Worm (Caenorhabditis elegans) whole organism, L1 larva: ENCODE results near the gene mlt-11.

ENCODE experiments used
- C04F5.9 ChIP-seq: sonication (generic microtip); optimal IDR thresholded peaks from 2 replicates; lab custom pipeline; 2016; ENCODE audit warnings: missing genetic modification characterization, missing compliant biosample characterization
- C34B4.2 ChIP-seq: sonication (generic microtip); optimal IDR thresholded peaks from 2 replicates; lab custom pipeline; 2017; ENCODE audit warnings: mild to moderate bottlenecking, missing genetic modification characterization, missing compliant biosample characterization
- aha-1 ChIP-seq: fragments of 150-350 bp; optimal IDR thresholded peaks from 2 replicates; lab custom pipeline; 2014; ENCODE audit warnings: missing biosample characterization, missing genetic modification characterization
- alr-1 ChIP-seq: fragments of 200-800 bp; sonication (Bioruptor generic); optimal IDR thresholded peaks from 2 replicates; lab custom pipeline; 2018; ENCODE audit warnings: borderline replicate concordance, mild to moderate bottlenecking, missing genetic modification characterization, missing compliant biosample characterization
- ama-1 ChIP-seq: fragments of 150-350 bp; optimal IDR thresholded peaks from 2 replicates; lab custom pipeline; 2014
- ceh-63 ChIP-seq: fragments of 200-800 bp; sonication (Bioruptor generic); optimal IDR thresholded peaks from 2 replicates; lab custom pipeline; 2018; ENCODE audit warnings: mild to moderate bottlenecking, missing genetic modification characterization, missing compliant biosample characterization
- ceh-82 ChIP-seq, 3 experiments: fragments of 150-350 bp in 1 of 3; sonication (generic microtip) in 2 of 3; optimal IDR thresholded peaks; 2 replicates each; lab custom pipeline; 2014 to 2017; ENCODE audit warnings: missing biosample characterization in 3 of 3, missing genetic modification characterization in 3 of 3
- ceh-88 ChIP-seq: fragments of 200-800 bp; sonication (Bioruptor generic); IDR thresholded peaks from 2 replicates; pipeline ENCODE4 v1.3.6; 2022; ENCODE audit warnings: missing genetic modification characterization, missing compliant biosample characterization
- ces-1 ChIP-seq: fragments of 150-350 bp; optimal IDR thresholded peaks from 2 replicates; lab custom pipeline; 2014; ENCODE audit warnings: missing biosample characterization, missing genetic modification reagents, missing genetic modification characterization
- dsc-1 ChIP-seq: sonication (generic microtip); optimal IDR thresholded peaks from 2 replicates; lab custom pipeline; 2016; ENCODE audit warnings: mild to moderate bottlenecking, missing genetic modification characterization, missing compliant biosample characterization
- efl-3 ChIP-seq: fragments of 200-800 bp; sonication (Bioruptor generic); optimal IDR thresholded peaks from 2 replicates; lab custom pipeline; 2018; ENCODE audit warnings: mild to moderate bottlenecking, missing genetic modification characterization, missing compliant biosample characterization
- egl-27 ChIP-seq, 2 experiments: fragments of 150-350 bp in 1 of 2; sonication (generic microtip); optimal IDR thresholded peaks; 3 replicates each; lab custom pipeline; 2017 to 2018; ENCODE audit warnings: missing biosample characterization in 2 of 2, missing genetic modification characterization in 2 of 2, missing genetic modification reagents in 2 of 2
- elt-2 ChIP-seq: sonication (generic microtip); optimal IDR thresholded peaks from 2 replicates; lab custom pipeline; 2016; ENCODE audit warnings: missing genetic modification characterization, mild to moderate bottlenecking, inconsistent platforms, missing compliant biosample characterization, missing genetic modification reagents
- elt-3 ChIP-seq, 6 experiments: fragments of 150-350 bp in 1 of 6; sonication (generic microtip); optimal IDR thresholded peaks; 2 replicates each; lab custom pipeline; 2017 to 2018; ENCODE audit warnings: missing biosample characterization in 6 of 6, missing genetic modification characterization in 6 of 6, inconsistent platforms in 1 of 6
- ets-5 ChIP-seq: fragments of 200-800 bp; sonication (Bioruptor generic); IDR thresholded peaks from 2 replicates; pipeline ENCODE4 v1.3.6; 2022; ENCODE audit warnings: missing genetic modification characterization, missing compliant biosample characterization
- hlh-17 ChIP-seq: fragments of 200-800 bp; sonication (Bioruptor generic); optimal IDR thresholded peaks from 2 replicates; lab custom pipeline; 2018; ENCODE audit warnings: missing genetic modification characterization, mild to moderate bottlenecking, missing compliant biosample characterization, moderate library complexity, borderline replicate concordance
- irx-1 ChIP-seq: sonication (generic microtip); optimal IDR thresholded peaks from 2 replicates; lab custom pipeline; 2016; ENCODE audit warnings: missing genetic modification characterization, missing compliant biosample characterization
- isw-1 ChIP-seq: fragments of 200-800 bp; sonication (Bioruptor generic); IDR thresholded peaks from 2 replicates; pipeline ENCODE4 v1.3.6; 2022; ENCODE audit warnings: missing genetic modification characterization, missing compliant biosample characterization
- lin-14 ChIP-seq: fragments of 200-800 bp; sonication (Bioruptor generic); optimal IDR thresholded peaks from 2 replicates; lab custom pipeline; 2018; ENCODE audit warnings: mild to moderate bottlenecking, missing genetic modification characterization, moderate library complexity, missing compliant biosample characterization
- lin-15B ChIP-seq: fragments of 150-350 bp; sonication (generic microtip); optimal IDR thresholded peaks from 3 replicates; lab custom pipeline; 2014; ENCODE audit warnings: missing biosample characterization, missing genetic modification characterization
- lin-35 ChIP-seq, 2 experiments: fragments of 150-350 bp; optimal IDR thresholded peaks; 2 replicates each; lab custom pipeline; 2014; ENCODE audit warnings: missing biosample characterization in 2 of 2, missing genetic modification characterization in 2 of 2, missing genetic modification reagents in 2 of 2
- mab-9 ChIP-seq: fragments of 200-800 bp; sonication (Bioruptor generic); IDR thresholded peaks from 2 replicates; pipeline ENCODE4 v1.3.6; 2022; ENCODE audit warnings: missing genetic modification reagents, missing genetic modification characterization, missing compliant biosample characterization
- mdl-1 ChIP-seq, 2 experiments: fragments of 150-350 bp; optimal IDR thresholded peaks; 2 replicates each; lab custom pipeline; 2014 to 2017; ENCODE audit warnings: missing biosample characterization in 2 of 2, missing genetic modification characterization in 2 of 2, inconsistent platforms in 1 of 2
- mef-2 ChIP-seq: fragments of 150-350 bp; optimal IDR thresholded peaks from 2 replicates; lab custom pipeline; 2014; ENCODE audit warnings: missing biosample characterization, missing genetic modification characterization
- mep-1 ChIP-seq: fragments of 150-350 bp; optimal IDR thresholded peaks from 2 replicates; lab custom pipeline; 2014; ENCODE audit warnings: missing biosample characterization, missing genetic modification characterization
- nhr-237 ChIP-seq: fragments of 150-350 bp; optimal IDR thresholded peaks from 2 replicates; lab custom pipeline; 2014; ENCODE audit warnings: missing biosample characterization, missing genetic modification characterization
- nhr-28 ChIP-seq: fragments of 150-350 bp; optimal IDR thresholded peaks from 2 replicates; lab custom pipeline; 2014; ENCODE audit warnings: missing biosample characterization, missing genetic modification characterization
- nhr-47 ChIP-seq: sonication (generic microtip); optimal IDR thresholded peaks from 2 replicates; lab custom pipeline; 2016; ENCODE audit warnings: mild to moderate bottlenecking, missing genetic modification characterization, moderate library complexity, missing compliant biosample characterization
- nhr-71 ChIP-seq: sonication (generic microtip); optimal IDR thresholded peaks from 2 replicates; lab custom pipeline; 2016; ENCODE audit warnings: mild to moderate bottlenecking, missing genetic modification characterization, moderate library complexity, missing compliant biosample characterization
- nhr-76 ChIP-seq: sonication (generic microtip); optimal IDR thresholded peaks from 2 replicates; lab custom pipeline; 2017; ENCODE audit warnings: missing biosample characterization, missing genetic modification characterization
- nhr-84 ChIP-seq: sonication (generic microtip); optimal IDR thresholded peaks from 2 replicates; lab custom pipeline; 2017; ENCODE audit warnings: missing biosample characterization, missing genetic modification characterization
- nhr-85 ChIP-seq: sonication (generic microtip); peaks from one replicate; lab custom pipeline; 2016; ENCODE audit warnings: missing genetic modification characterization, inconsistent platforms, missing compliant biosample characterization
- nhr-90 ChIP-seq: sonication (generic microtip); optimal IDR thresholded peaks from 2 replicates; lab custom pipeline; 2016; ENCODE audit warnings: mild to moderate bottlenecking, missing genetic modification characterization, missing compliant biosample characterization; ENCODE audit not compliant: poor library complexity
- pax-3 ChIP-seq: fragments of 200-800 bp; sonication (Bioruptor generic); optimal IDR thresholded peaks from 2 replicates; lab custom pipeline; 2018; ENCODE audit warnings: mild to moderate bottlenecking, missing genetic modification characterization, moderate library complexity, missing compliant biosample characterization
- rnt-1 ChIP-seq: sonication (generic microtip); optimal IDR thresholded peaks from 2 replicates; lab custom pipeline; 2016; ENCODE audit warnings: mild to moderate bottlenecking, missing genetic modification characterization, moderate library complexity, missing compliant biosample characterization
- skn-1 ChIP-seq: fragments of 150-350 bp; optimal IDR thresholded peaks from 2 replicates; lab custom pipeline; 2014; ENCODE audit warnings: missing biosample characterization, missing genetic modification characterization
- snpc-4 ChIP-seq: fragments of 150-350 bp; optimal IDR thresholded peaks from 2 replicates; lab custom pipeline; 2014; ENCODE audit warnings: missing biosample characterization, missing genetic modification characterization
- snu-23 ChIP-seq: sonication (generic microtip); optimal IDR thresholded peaks from 2 replicates; lab custom pipeline; 2016; ENCODE audit warnings: missing genetic modification characterization, missing compliant biosample characterization
- sup-37 ChIP-seq: fragments of 200-800 bp; sonication (Bioruptor generic); optimal IDR thresholded peaks from 2 replicates; lab custom pipeline; 2018; ENCODE audit warnings: mild to moderate bottlenecking, missing genetic modification characterization, missing compliant biosample characterization
- tlp-1 ChIP-seq: fragments of 150-350 bp; optimal IDR thresholded peaks from 2 replicates; lab custom pipeline; 2014; ENCODE audit warnings: missing biosample characterization, missing genetic modification characterization
- unc-30 ChIP-seq: sonication (generic microtip); optimal IDR thresholded peaks from 2 replicates; lab custom pipeline; 2017; ENCODE audit warnings: missing biosample characterization, missing genetic modification characterization
- unc-86 ChIP-seq: sonication (generic microtip); optimal IDR thresholded peaks from 2 replicates; lab custom pipeline; 2016; ENCODE audit warnings: missing genetic modification characterization, missing compliant biosample characterization
- vab-15 ChIP-seq: sonication (generic microtip); optimal IDR thresholded peaks from 2 replicates; lab custom pipeline; 2017; ENCODE audit warnings: missing genotype, mild to moderate bottlenecking, missing genetic modification characterization, missing compliant biosample characterization
- xbp-1 ChIP-seq: sonication (generic microtip); optimal IDR thresholded peaks from 2 replicates; lab custom pipeline; 2016; ENCODE audit warnings: missing genetic modification characterization, missing compliant biosample characterization
- zip-4 ChIP-seq: fragments of 200-800 bp; sonication (Bioruptor generic); optimal IDR thresholded peaks from 2 replicates; lab custom pipeline; 2018; ENCODE audit warnings: mild to moderate bottlenecking, missing genetic modification characterization, moderate library complexity, missing compliant biosample characterization
- ztf-11 ChIP-seq, 2 experiments: sonication (generic microtip); optimal IDR thresholded peaks; 2 replicates each; lab custom pipeline; 2016 to 2017; ENCODE audit warnings: missing genetic modification characterization in 2 of 2, missing biosample characterization in 1 of 2, missing compliant biosample characterization in 1 of 2

Gene mlt-11

DNA sequence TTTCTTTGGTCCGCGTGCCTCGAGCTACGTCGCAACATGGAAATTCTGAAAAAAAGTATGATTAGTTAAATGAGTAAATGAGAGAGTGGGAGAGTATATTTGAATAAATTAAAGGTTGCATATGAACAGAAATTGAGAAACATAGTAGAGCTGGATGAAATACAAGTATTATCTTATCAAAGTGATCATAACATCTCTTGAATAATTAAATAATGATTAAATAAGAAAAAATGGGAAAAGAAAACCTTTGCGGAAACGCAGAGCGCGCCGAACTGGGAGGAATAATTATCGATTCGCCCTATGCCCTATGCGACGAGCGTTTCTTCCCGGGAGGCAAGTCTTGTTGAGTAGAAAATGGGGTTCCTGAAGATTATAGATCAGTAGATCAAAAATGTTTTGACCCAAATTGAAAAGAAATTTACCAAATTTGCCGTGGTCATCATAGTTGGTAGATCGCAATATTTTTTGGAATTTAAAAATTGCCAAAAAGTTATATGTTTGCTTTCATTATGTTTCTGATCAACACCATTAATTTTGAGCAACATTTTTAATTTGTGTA, 22.6 kb downstream of the mlt-11 start, which contains the start of gene F53F8.3:
Gene F53F8.3 (minus strand): TSS at position 51 of the 559 bp plus-strand sequence.
- TF ChIP-seq tlp-1 (tag; lab: Kevin White, UChicago) (no peak), unc-30 (tag; lab: Kevin White, UChicago) (no peak), lin-15B (no peak), efl-3 (GFP tag; lab: Kevin White, UChicago) (no peak), ets-5 (no peak), ztf-11 (tag; optimal IDR thresholded peaks at IDR 0.05; lab: Kevin White, UChicago) (no peak), elt-3 (tag; optimal IDR thresholded peaks at IDR 0.05; lab: Kevin White, UChicago) (no peak), mef-2 (tag; lab: Kevin White, UChicago) (no peak), mdl-1 (tag; optimal IDR thresholded peaks at IDR 0.05; lab: Kevin White, UChicago) (no peak), vab-15 (no peak), ceh-82 (tag; optimal IDR thresholded peaks at IDR 0.05; lab: Kevin White, UChicago) (no peak), alr-1 (tag; lab: Kevin White, UChicago) (no peak), sup-37 (GFP tag; lab: Kevin White, UChicago) (no peak), dsc-1 (tag; lab: Kevin White, UChicago) (no peak), ama-1 (lab: Kevin White, UChicago) (no peak), egl-27 (tag; optimal IDR thresholded peaks at IDR 0.05; lab: Kevin White, UChicago) (no peak), nhr-47 (tag; lab: Kevin White, UChicago) (no peak), C34B4.2 (no peak), ces-1 (GFP tag; lab: Kevin White, UChicago) (no peak)

DNA sequence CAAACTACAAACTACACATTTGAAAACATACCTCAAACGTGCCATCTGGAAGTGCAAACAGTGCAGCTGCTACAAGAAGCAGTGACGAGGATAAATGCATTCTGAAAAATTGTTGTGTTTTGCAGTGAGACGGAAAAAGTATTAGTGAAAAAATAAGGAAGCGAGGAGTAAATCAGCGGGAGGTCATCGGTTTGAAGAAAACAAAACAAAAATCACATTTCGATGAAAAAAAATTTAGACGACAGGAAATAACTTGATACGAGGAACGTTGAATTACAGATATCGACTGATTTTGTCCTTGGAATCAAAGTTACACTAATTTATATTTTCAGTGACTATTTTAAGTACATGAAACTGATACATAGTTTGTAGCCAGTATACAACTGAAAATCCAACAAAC, 24.6 kb downstream of the mlt-11 start, which contains the start of gene F53F8.4:
Gene F53F8.4 (minus strand): TSS at position 101 of the 400 bp plus-strand sequence.
- TF ChIP-seq snu-23 (GFP tag; lab: Kevin White, UChicago) (no peak), nhr-85 (peak; percentile 65), elt-3 (tag; optimal IDR thresholded peaks at IDR 0.05; lab: Kevin White, UChicago) (no peak), vab-15 (no peak), lin-15B (no peak), hlh-17 (no peak), egl-27 (tag; optimal IDR thresholded peaks at IDR 0.05; lab: Kevin White, UChicago) (no peak), unc-86 (tag; lab: Kevin White, UChicago) (no peak)

DNA sequence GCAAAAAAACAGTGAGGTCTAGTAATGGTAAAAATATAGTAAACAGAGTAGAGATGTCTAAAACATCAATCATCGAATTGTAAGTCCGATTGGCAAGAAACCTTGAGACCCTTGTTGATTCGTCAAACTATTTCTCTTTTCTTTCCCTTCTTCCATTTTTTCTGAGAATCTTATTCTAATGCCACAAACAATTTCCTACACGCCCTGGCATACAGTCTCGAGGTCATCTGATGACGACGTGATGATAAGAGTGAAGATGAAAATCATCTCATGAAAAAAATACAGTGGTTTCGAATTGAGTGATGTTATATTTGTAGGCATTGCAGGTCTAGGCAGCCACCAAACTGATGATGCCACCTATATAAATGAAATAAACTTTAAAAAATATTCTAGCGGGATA, 25.9 kb downstream of the mlt-11 start:
- peak; percentile 26 for TF ChIP-seq nhr-90
- no peak for TF ChIP-seq dsc-1 (tag; lab: Kevin White, UChicago)
- peak; percentile 56 for TF ChIP-seq nhr-71 (tag; lab: Kevin White, UChicago)
- TF ChIP-seq lin-14, result peak; percentile 69
- no peak for TF ChIP-seq ceh-63 (GFP tag; lab: Kevin White, UChicago)
- no peak for TF ChIP-seq vab-15
- no peak for TF ChIP-seq snpc-4
- TF ChIP-seq hlh-17, result no peak
- TF ChIP-seq isw-1 (GFP tag; lab: Robert Waterston, UW), result no peak
- no peak for TF ChIP-seq mep-1 (tag; lab: Kevin White, UChicago)
- TF ChIP-seq nhr-28, result no peak
- TF ChIP-seq aha-1 (tag; lab: Kevin White, UChicago), result no peak
- no peak for TF ChIP-seq nhr-76 (tag; lab: Kevin White, UChicago)
- no peak for TF ChIP-seq zip-4 (GFP tag; lab: Kevin White, UChicago)
- no peak for TF ChIP-seq ceh-88 (GFP tag; lab: Robert Waterston, UW)
- TF ChIP-seq mab-9, result no peak
- no peak for TF ChIP-seq xbp-1 (tag; lab: Kevin White, UChicago)
- no peak for TF ChIP-seq C04F5.9 (tag; lab: Kevin White, UChicago)
- TF ChIP-seq ama-1 (lab: Kevin White, UChicago), result no peak
- peak in 1 of 2 experiments; percentile 8 for TF ChIP-seq lin-35 (GFP tag; optimal IDR thresholded peaks at IDR 0.05; lab: Kevin White, UChicago)
- TF ChIP-seq nhr-237 (tag; lab: Kevin White, UChicago), result no peak
- no peak for TF ChIP-seq ces-1 (GFP tag; lab: Kevin White, UChicago)
- TF ChIP-seq alr-1 (tag; lab: Kevin White, UChicago), result no peak
- no peak for TF ChIP-seq nhr-84 (tag; lab: Kevin White, UChicago)
- no peak for TF ChIP-seq nhr-47 (tag; lab: Kevin White, UChicago)
- no peak for TF ChIP-seq efl-3 (GFP tag; lab: Kevin White, UChicago)
- TF ChIP-seq snu-23 (GFP tag; lab: Kevin White, UChicago), result peak; percentile 68
- no peak for TF ChIP-seq pax-3 (tag; lab: Kevin White, UChicago)
- TF ChIP-seq irx-1 (tag; lab: Kevin White, UChicago), result no peak
- peak; percentile 8 for TF ChIP-seq skn-1 (tag; lab: Kevin White, UChicago)
- no peak for TF ChIP-seq rnt-1 (tag; lab: Kevin White, UChicago)
- no peak for TF ChIP-seq elt-2
- no peak for TF ChIP-seq C34B4.2
- no peak for TF ChIP-seq ztf-11 (tag; optimal IDR thresholded peaks at IDR 0.05; lab: Kevin White, UChicago)
